Worm (Caenorhabditis elegans) whole organism, L1 larva: ENCODE results near the gene ZK1320.13.

Experiments used
- elt-3 ChIP-seq, 6 experiments: fragments of 150-350 bp in 1 of 6; sonication (generic microtip); optimal IDR thresholded peaks; 2 replicates each; lab custom pipeline; 2017 to 2018; ENCODE audit warnings: missing biosample characterization in 6 of 6, missing genetic modification characterization in 6 of 6, inconsistent platforms in 1 of 6
- fkh-10 ChIP-seq: sonication (generic microtip); optimal IDR thresholded peaks from 2 replicates; lab custom pipeline; 2017; ENCODE audit warnings: missing biosample characterization, missing genetic modification reagents, missing genetic modification characterization
- fos-1 ChIP-seq: fragments of 150-350 bp; optimal IDR thresholded peaks from 2 replicates; lab custom pipeline; 2014; ENCODE audit warnings: missing biosample characterization, missing genetic modification characterization
- hlh-4 ChIP-seq: sonication (generic microtip); optimal IDR thresholded peaks from 2 replicates; lab custom pipeline; 2016; ENCODE audit warnings: mild to moderate bottlenecking, missing genetic modification characterization, missing compliant biosample characterization
- lir-3 ChIP-seq: sonication (generic microtip); optimal IDR thresholded peaks from 2 replicates; lab custom pipeline; 2016; ENCODE audit warnings: mild to moderate bottlenecking, missing genetic modification characterization, moderate library complexity, missing compliant biosample characterization; ENCODE audit not compliant: poor library complexity
- nhr-11 ChIP-seq: fragments of 150-350 bp; optimal IDR thresholded peaks from 2 replicates; lab custom pipeline; 2014; ENCODE audit warnings: missing biosample characterization, missing genetic modification characterization
- nhr-12 ChIP-seq: sonication (generic microtip); optimal IDR thresholded peaks from 2 replicates; lab custom pipeline; 2017; ENCODE audit warnings: missing biosample characterization, missing genetic modification characterization
- nhr-28 ChIP-seq: fragments of 150-350 bp; optimal IDR thresholded peaks from 2 replicates; lab custom pipeline; 2014; ENCODE audit warnings: missing biosample characterization, missing genetic modification characterization
- skn-1 ChIP-seq: fragments of 150-350 bp; optimal IDR thresholded peaks from 2 replicates; lab custom pipeline; 2014; ENCODE audit warnings: missing biosample characterization, missing genetic modification characterization
- tlp-1 ChIP-seq: fragments of 150-350 bp; optimal IDR thresholded peaks from 2 replicates; lab custom pipeline; 2014; ENCODE audit warnings: missing biosample characterization, missing genetic modification characterization
- unc-86 ChIP-seq: sonication (generic microtip); optimal IDR thresholded peaks from 2 replicates; lab custom pipeline; 2016; ENCODE audit warnings: missing genetic modification characterization, missing compliant biosample characterization
- ztf-11 ChIP-seq, 2 experiments: sonication (generic microtip); optimal IDR thresholded peaks; 2 replicates each; lab custom pipeline; 2016 to 2017; ENCODE audit warnings: missing genetic modification characterization in 2 of 2, missing biosample characterization in 1 of 2, missing compliant biosample characterization in 1 of 2

- TF ChIP-seq unc-86: no peak
- TF ChIP-seq elt-3 (tag; optimal IDR thresholded peaks at IDR 0.05; lab: Kevin White, UChicago): peak in 1 of 6 experiments; percentile 24
- TF ChIP-seq ztf-11 (tag; optimal IDR thresholded peaks at IDR 0.05; lab: Kevin White, UChicago): no peak
- no peak for TF ChIP-seq skn-1 (tag; lab: Kevin White, UChicago)
- no peak for TF ChIP-seq hlh-4 (tag; lab: Kevin White, UChicago)
- no peak for TF ChIP-seq lir-3
- no peak for TF ChIP-seq nhr-11 (tag; lab: Kevin White, UChicago)
- TF ChIP-seq tlp-1 (tag; lab: Kevin White, UChicago): no peak
- TF ChIP-seq fos-1: no peak
- no peak for TF ChIP-seq fkh-10 (GFP tag; lab: Kevin White, UChicago)
- no peak for TF ChIP-seq nhr-28
- no peak for TF ChIP-seq nhr-12
Observed at ce11 chrII:9644940-9645634, 35.5 kb upstream of the ZK1320.13 start.
